Fruit fly (Drosophila melanogaster): ENCODE data around the gene CG8034.
A peak's percentile ranks its signal among the peaks of the same experiment; 100 is the strongest.

The CG8034 gene

DNA sequence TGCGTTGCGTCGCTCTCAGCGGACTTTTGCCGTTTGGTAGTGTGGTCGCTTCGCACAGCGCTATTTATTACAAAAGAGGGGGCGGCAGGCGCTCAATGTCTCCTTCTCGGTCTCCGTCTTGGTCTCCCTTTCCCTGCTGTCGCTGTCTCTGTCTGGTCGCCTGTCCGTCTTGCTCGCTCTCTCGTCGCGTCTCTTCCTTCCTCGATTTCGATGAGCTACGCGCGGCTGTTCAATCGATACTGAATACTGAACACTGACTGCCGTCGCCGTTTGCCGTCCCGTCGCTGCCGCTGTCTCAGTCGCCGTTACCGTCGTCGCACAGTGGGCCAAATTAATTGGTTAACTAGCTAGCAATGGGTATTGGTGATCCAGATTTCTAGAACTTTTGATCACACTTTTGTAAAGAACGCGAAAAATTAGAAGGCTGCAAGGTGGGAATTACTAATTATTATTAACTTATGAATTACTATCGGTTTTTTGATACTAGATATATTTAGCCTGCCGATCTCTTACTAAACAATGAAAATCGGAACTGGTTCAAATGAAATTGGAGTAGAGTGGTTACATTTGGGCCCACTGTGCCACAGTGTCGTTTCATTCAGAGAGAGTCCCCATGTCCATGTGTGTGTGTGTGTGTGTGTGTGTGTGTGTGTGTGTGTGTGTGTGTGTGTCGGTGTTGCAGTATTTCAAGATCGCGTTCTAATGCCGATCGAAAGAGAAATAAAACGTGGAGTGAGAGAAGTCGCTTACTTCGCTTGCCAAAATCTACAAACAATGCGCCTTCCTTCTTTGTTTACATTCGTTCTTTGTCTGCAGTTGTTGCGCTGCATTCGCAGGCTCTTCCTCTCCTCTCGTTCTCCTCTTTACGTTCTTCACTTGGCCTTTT, at the start of gene CG8034:
TSS of gene CG8034 (minus strand) at position 264 of the 886 bp plus-strand sequence.
- TF ChIP-seq N (GFP tag; optimal IDR thresholded peaks at IDR 0.05) (peak; percentile 22), HLH106 (tag; optimal IDR thresholded peaks at IDR 0.05) (peak; percentile 99), br (GFP tag; optimal IDR thresholded peaks at IDR 0.05) (peak; percentile 97), OdsH (GFP tag; optimal IDR thresholded peaks at IDR 0.05) (peak; percentile 96), Dif (GFP tag; optimal IDR thresholded peaks at IDR 0.05; ENCODE audit: partially characterized antibody) (peak; percentile 83), ey (GFP tag; optimal IDR thresholded peaks at IDR 0.05) (peak; percentile 98), Hr83 (GFP tag; optimal IDR thresholded peaks at IDR 0.05; ENCODE audit: poor library complexity, severe bottlenecking) (peak; percentile 12), Hnf4 (GFP tag; optimal IDR thresholded peaks at IDR 0.05) (peak; percentile 93), Rel (GFP tag; optimal IDR thresholded peaks at IDR 0.05) (peak; percentile 52), Rel (tag; optimal IDR thresholded peaks at IDR 0.05) (peak; percentile 86), brk (GFP tag; optimal IDR thresholded peaks at IDR 0.05) (peak; percentile 87), CrebA (GFP tag; optimal IDR thresholded peaks at IDR 0.05; ENCODE audit: borderline replicate concordance) (peak; percentile 89), h (GFP tag; optimal IDR thresholded peaks at IDR 0.05) (peak; percentile 98), Hr78 (GFP tag; optimal IDR thresholded peaks at IDR 0.05) (no peak), Vsx2 (GFP tag; optimal IDR thresholded peaks at IDR 0.05; ENCODE audit: partially characterized antibody) (peak; percentile 34), tai (GFP tag; optimal IDR thresholded peaks at IDR 0.05) (peak; percentile 82), jim (GFP tag; optimal IDR thresholded peaks at IDR 0.05) (no peak), sv (GFP tag; optimal IDR thresholded peaks at IDR 0.05) (peak; percentile 91), foxo (GFP tag; optimal IDR thresholded peaks at IDR 0.05) (peak; percentile 82 to 97), Dfd (GFP tag; optimal IDR thresholded peaks at IDR 0.05) (peak; percentile 96), GATAd (GFP tag; optimal IDR thresholded peaks at IDR 0.05) (peak; percentile 57), usp (GFP tag; optimal IDR thresholded peaks at IDR 0.05) (no peak), dmrt93B (GFP tag; optimal IDR thresholded peaks at IDR 0.05) (peak; percentile 97), fru (GFP tag; optimal IDR thresholded peaks at IDR 0.05) (peak; percentile 98), psq (GFP tag; optimal IDR thresholded peaks at IDR 0.05) (peak; percentile 96), woc (GFP tag; optimal IDR thresholded peaks at IDR 0.05) (peak; percentile 96), sage (GFP tag; optimal IDR thresholded peaks at IDR 0.05) (peak; percentile 91), rgr (GFP tag; optimal IDR thresholded peaks at IDR 0.05) (peak; percentile 97), Mio (GFP tag; optimal IDR thresholded peaks at IDR 0.05) (peak; percentile 80), CG32264 (GFP tag; optimal IDR thresholded peaks at IDR 0.05) (peak; percentile 91), pan (optimal IDR thresholded peaks at IDR 0.05) (no peak), dsf (GFP tag; optimal IDR thresholded peaks at IDR 0.05; ENCODE audit: borderline replicate concordance) (peak; percentile 74), Myc (optimal IDR thresholded peaks at IDR 0.05) (no peak), CG9705 (GFP tag; optimal IDR thresholded peaks at IDR 0.05) (peak; percentile 98), lola (GFP tag; optimal IDR thresholded peaks at IDR 0.05) (no peak), Abd-B (GFP tag; optimal IDR thresholded peaks at IDR 0.05) (no peak), Jra (GFP tag; optimal IDR thresholded peaks at IDR 0.05) (peak; percentile 86), dl (GFP tag; optimal IDR thresholded peaks at IDR 0.05; ENCODE audit: insufficient read depth in 1 of 2, partially characterized antibody in 2 of 2) (peak in 1 of 2 experiments; percentile 37), Sp1 (GFP tag; optimal IDR thresholded peaks at IDR 0.05) (peak; percentile 98)

dm6 chrX:19326730-19327129, 28.8 kb upstream of the CG8034 start:
- TF ChIP-seq brk (GFP tag; optimal IDR thresholded peaks at IDR 0.05) (no peak), Myc (optimal IDR thresholded peaks at IDR 0.05) (peak; percentile 59)
